Worm (Caenorhabditis elegans) whole organism, L4 larva: ENCODE results near the gene C36A4.4.

Source experiments
- D1046.2 ChIP-seq: fragments of 200-800 bp; sonication (Bioruptor generic); IDR thresholded peaks from 2 replicates; pipeline ENCODE4 v1.3.6; 2022; ENCODE audit warnings: missing genetic modification characterization, missing compliant biosample characterization
- F26F4.8 ChIP-seq: fragments of 200-800 bp; sonication (Bioruptor generic); conservative IDR thresholded peaks from 2 replicates; pipeline ENCODE4 v1.3.6; 2022; ENCODE audit warnings: missing genetic modification characterization, missing compliant biosample characterization
- F37D6.2 ChIP-seq: sonication (generic microtip); optimal IDR thresholded peaks from 2 replicates; lab custom pipeline; 2016; ENCODE audit warnings: mild to moderate bottlenecking, missing genetic modification characterization, missing compliant biosample characterization
- F49E8.2 ChIP-seq: sonication (generic microtip); optimal IDR thresholded peaks from 2 replicates; lab custom pipeline; 2016; ENCODE audit warnings: missing compliant biosample characterization, mild to moderate bottlenecking, missing genetic modification characterization, borderline replicate concordance
- R02D3.7 ChIP-seq: fragments of 150-350 bp; sonication (generic microtip); optimal IDR thresholded peaks from 3 replicates; lab custom pipeline; 2014; ENCODE audit warnings: missing biosample characterization, missing genetic modification characterization
- T26A8.4 ChIP-seq: fragments of 200-800 bp; sonication (Bioruptor generic); IDR thresholded peaks from 2 replicates; pipeline ENCODE4 v1.3.6; 2022; ENCODE audit warnings: missing genetic modification characterization, missing compliant biosample characterization
- Y105C5A.15 ChIP-seq: fragments of 200-800 bp; sonication (Bioruptor generic); IDR thresholded peaks from 2 replicates; pipeline ENCODE4 v1.3.6; 2022; ENCODE audit warnings: missing genetic modification characterization, missing compliant biosample characterization
- Y5F2A.4 ChIP-seq: fragments of 200-800 bp; sonication (Bioruptor generic); optimal IDR thresholded peaks from 2 replicates; lab custom pipeline; 2018; ENCODE audit warnings: mild to moderate bottlenecking, missing genetic modification characterization, missing compliant biosample characterization
- ZK337.2 ChIP-seq: fragments of 200-800 bp; sonication (Bioruptor generic); IDR thresholded peaks from 2 replicates; pipeline ENCODE4 v1.3.6; 2022; ENCODE audit warnings: missing genetic modification reagents, missing genetic modification characterization, missing compliant biosample characterization
- aha-1 ChIP-seq: fragments of 150-350 bp; peaks from one replicate; lab custom pipeline; 2014; ENCODE audit warnings: missing biosample characterization, missing genetic modification characterization
- aly-2 ChIP-seq: sonication (generic microtip); optimal IDR thresholded peaks from 2 replicates; lab custom pipeline; 2018; ENCODE audit warnings: missing biosample characterization, missing genetic modification characterization
- arid-1 ChIP-seq: fragments of 200-800 bp; sonication (Bioruptor generic); conservative IDR thresholded peaks from 2 replicates; pipeline ENCODE4 v1.3.6; 2022; ENCODE audit warnings: missing genetic modification reagents, missing genetic modification characterization, missing compliant biosample characterization
- ceh-20 ChIP-seq: fragments of 200-800 bp; sonication (Bioruptor generic); IDR thresholded peaks from 2 replicates; pipeline ENCODE4 v1.3.6; 2022; ENCODE audit warnings: missing genetic modification reagents, missing genetic modification characterization, missing compliant biosample characterization
- ceh-62 ChIP-seq: sonication (generic microtip); optimal IDR thresholded peaks from 2 replicates; lab custom pipeline; 2017; ENCODE audit warnings: missing biosample characterization, missing genetic modification characterization
- cey-2 ChIP-seq: sonication (generic microtip); optimal IDR thresholded peaks from 3 replicates; lab custom pipeline; 2017; ENCODE audit warnings: missing genetic modification characterization, mild to moderate bottlenecking, missing compliant biosample characterization, antibody characterized with exemption, borderline replicate concordance; ENCODE audit not compliant: insufficient read depth
- daf-8 ChIP-seq: fragments of 200-800 bp; sonication (Bioruptor generic); IDR thresholded peaks from 2 replicates; pipeline ENCODE4 v1.3.6; 2022; ENCODE audit warnings: missing genetic modification characterization, missing compliant biosample characterization
- dmd-8 ChIP-seq: fragments of 200-800 bp; sonication (Bioruptor generic); IDR thresholded peaks from 2 replicates; pipeline ENCODE4 v1.3.6; 2022; ENCODE audit warnings: missing genetic modification characterization, missing compliant biosample characterization
- dmd-9 ChIP-seq: fragments of 200-800 bp; sonication (Bioruptor generic); IDR thresholded peaks from 2 replicates; pipeline ENCODE4 v1.3.6; 2022; ENCODE audit warnings: missing genetic modification reagents, missing genetic modification characterization, missing compliant biosample characterization
- dpl-1 ChIP-seq: fragments of 150-350 bp; optimal IDR thresholded peaks from 2 replicates; lab custom pipeline; 2014; ENCODE audit warnings: missing biosample characterization, missing genetic modification reagents, missing genetic modification characterization
- egl-27 ChIP-seq: sonication (generic microtip); optimal IDR thresholded peaks from 3 replicates; lab custom pipeline; 2017; ENCODE audit warnings: missing biosample characterization, missing genetic modification reagents, missing genetic modification characterization
- egl-43 ChIP-seq: fragments of 200-800 bp; sonication (Bioruptor generic); IDR thresholded peaks from 2 replicates; pipeline ENCODE4 v1.3.6; 2022; ENCODE audit warnings: missing genetic modification reagents, missing genetic modification characterization, missing compliant biosample characterization
- gei-8 ChIP-seq: fragments of 200-800 bp; sonication (Bioruptor generic); optimal IDR thresholded peaks from 2 replicates; lab custom pipeline; 2018; ENCODE audit warnings: mild to moderate bottlenecking, missing genetic modification characterization, missing compliant biosample characterization
- hif-1 ChIP-seq, 2 experiments: sonication (generic microtip); optimal IDR thresholded peaks; 2 replicates each; lab custom pipeline; 2016 to 2017; ENCODE audit warnings: missing compliant biosample characterization in 2 of 2, missing genetic modification characterization in 2 of 2, missing genetic modification reagents in 2 of 2, missing genotype in 2 of 2, mild to moderate bottlenecking in 1 of 2
- hlh-11 ChIP-seq: fragments of 200-800 bp; sonication (Bioruptor generic); optimal IDR thresholded peaks from 2 replicates; lab custom pipeline; 2018; ENCODE audit warnings: mild to moderate bottlenecking, missing genetic modification characterization, missing compliant biosample characterization
- lin-13 ChIP-seq: fragments of 150-350 bp; optimal IDR thresholded peaks from 2 replicates; lab custom pipeline; 2014; ENCODE audit warnings: missing biosample characterization, missing genetic modification reagents, missing genetic modification characterization
- lin-38 ChIP-seq: fragments of 200-800 bp; sonication (Bioruptor generic); IDR thresholded peaks from 2 replicates; pipeline ENCODE4 v1.3.6; 2022; ENCODE audit warnings: missing genetic modification reagents, missing genetic modification characterization, missing compliant biosample characterization
- mep-1 ChIP-seq: fragments of 150-350 bp; sonication (generic microtip); optimal IDR thresholded peaks from 3 replicates; lab custom pipeline; 2014; ENCODE audit warnings: missing biosample characterization, missing genetic modification characterization
- mes-2 ChIP-seq: sonication (generic microtip); optimal IDR thresholded peaks from 2 replicates; lab custom pipeline; 2016; ENCODE audit warnings: missing genotype, mild to moderate bottlenecking, missing genetic modification characterization, missing compliant biosample characterization; ENCODE audit not compliant: poor library complexity, severe bottlenecking
- mxl-3 ChIP-seq: fragments of 200-800 bp; sonication (Bioruptor generic); optimal IDR thresholded peaks from 2 replicates; lab custom pipeline; 2018; ENCODE audit warnings: mild to moderate bottlenecking, missing genetic modification characterization, missing compliant biosample characterization
- nhr-237 ChIP-seq: sonication (generic microtip); optimal IDR thresholded peaks from 2 replicates; lab custom pipeline; 2017; ENCODE audit warnings: missing biosample characterization, missing genetic modification characterization
- nhr-41 ChIP-seq: fragments of 200-800 bp; sonication (Bioruptor generic); IDR thresholded peaks from 2 replicates; pipeline ENCODE4 v1.3.6; 2022; ENCODE audit warnings: missing genetic modification reagents, missing genetic modification characterization, missing compliant biosample characterization
- nhr-42 ChIP-seq: fragments of 200-800 bp; sonication (Bioruptor generic); IDR thresholded peaks from 2 replicates; pipeline ENCODE4 v1.3.6; 2022; ENCODE audit warnings: missing genetic modification characterization, missing compliant biosample characterization
- nhr-48 ChIP-seq: sonication (generic microtip); optimal IDR thresholded peaks from 2 replicates; lab custom pipeline; 2016; ENCODE audit warnings: mild to moderate bottlenecking, missing genetic modification characterization, missing compliant biosample characterization
- nhr-76 ChIP-seq: fragments of 150-350 bp; optimal IDR thresholded peaks from 2 replicates; lab custom pipeline; 2014; ENCODE audit warnings: missing biosample characterization, missing genetic modification characterization
- php-3 ChIP-seq: fragments of 200-800 bp; sonication (Bioruptor generic); IDR thresholded peaks from 2 replicates; pipeline ENCODE4 v1.3.6; 2022; ENCODE audit warnings: missing genetic modification reagents, missing genetic modification characterization, missing compliant biosample characterization
- pqm-1 ChIP-seq: sonication (generic microtip); optimal IDR thresholded peaks from 2 replicates; lab custom pipeline; 2017; ENCODE audit warnings: missing biosample characterization, missing genetic modification characterization
- rbr-2 ChIP-seq: sonication (generic microtip); optimal IDR thresholded peaks from 2 replicates; lab custom pipeline; 2016; ENCODE audit warnings: missing genotype, missing genetic modification characterization, missing compliant biosample characterization
- saeg-2 ChIP-seq: fragments of 200-800 bp; sonication (Bioruptor generic); IDR thresholded peaks from 2 replicates; pipeline ENCODE4 v1.3.6; 2022; ENCODE audit warnings: missing genetic modification reagents, missing genetic modification characterization, missing compliant biosample characterization
- sdz-12 ChIP-seq: fragments of 200-800 bp; sonication (Bioruptor generic); optimal IDR thresholded peaks from 2 replicates; lab custom pipeline; 2018; ENCODE audit warnings: mild to moderate bottlenecking, missing genetic modification characterization, missing compliant biosample characterization
- skn-1 ChIP-seq: fragments of 150-350 bp; optimal IDR thresholded peaks from 2 replicates; lab custom pipeline; 2014; ENCODE audit warnings: missing biosample characterization, missing genetic modification characterization
- snpc-4 ChIP-seq: fragments of 150-350 bp; optimal IDR thresholded peaks from 2 replicates; lab custom pipeline; 2014; ENCODE audit warnings: missing biosample characterization, missing genetic modification characterization
- spr-1 ChIP-seq: sonication (generic microtip); optimal IDR thresholded peaks from 2 replicates; lab custom pipeline; 2016; ENCODE audit warnings: mild to moderate bottlenecking, missing genetic modification characterization, missing compliant biosample characterization
- spr-3 ChIP-seq: fragments of 200-800 bp; sonication (Bioruptor generic); optimal IDR thresholded peaks from 2 replicates; lab custom pipeline; 2018; ENCODE audit warnings: mild to moderate bottlenecking, missing genetic modification characterization, missing compliant biosample characterization
- unc-130 ChIP-seq: sonication (generic microtip); optimal IDR thresholded peaks from 2 replicates; lab custom pipeline; 2016; ENCODE audit warnings: missing genetic modification reagents, missing genetic modification characterization, missing compliant biosample characterization
- unc-62 ChIP-seq, 3 experiments: fragments of 150-350 bp in 1 of 3; sonication (generic microtip); optimal IDR thresholded peaks in 2 of 3; peaks in 1 of 3; 1 replicate in 1 of 3; 2 replicates in 2 of 3; lab custom pipeline; 2014 to 2017; ENCODE audit warnings: missing biosample characterization in 3 of 3, missing genetic modification characterization in 3 of 3, missing genetic modification reagents in 3 of 3, missing genotype in 1 of 3
- vab-7 ChIP-seq: fragments of 200-800 bp; sonication (Bioruptor generic); IDR thresholded peaks from 2 replicates; pipeline ENCODE4 v1.3.6; 2022; ENCODE audit warnings: missing genetic modification reagents, missing genetic modification characterization, missing compliant biosample characterization
- zag-1 ChIP-seq: fragments of 150-350 bp; optimal IDR thresholded peaks from 2 replicates; lab custom pipeline; 2014; ENCODE audit warnings: missing biosample characterization, missing genetic modification characterization
- zfp-3 ChIP-seq: fragments of 200-800 bp; sonication (Bioruptor generic); conservative IDR thresholded peaks from 2 replicates; pipeline ENCODE4 v1.3.6; 2022; ENCODE audit warnings: missing genetic modification reagents, missing genetic modification characterization, missing compliant biosample characterization
- zip-2 ChIP-seq: fragments of 150-350 bp; optimal IDR thresholded peaks from 2 replicates; lab custom pipeline; 2014; ENCODE audit warnings: missing biosample characterization, missing genetic modification characterization
- ztf-11 ChIP-seq: fragments of 150-350 bp; optimal IDR thresholded peaks from 2 replicates; lab custom pipeline; 2014; ENCODE audit warnings: missing biosample characterization, missing genetic modification characterization
- ztf-7 ChIP-seq: fragments of 150-350 bp; optimal IDR thresholded peaks from 2 replicates; lab custom pipeline; 2014; ENCODE audit warnings: missing biosample characterization, missing genetic modification characterization

The C36A4.4 gene

ce11 chrIII:3862918-3863385 lies 19.5 kb upstream of the C36A4.4 start, which contains the start of gene brc-1 (continued):
- TF ChIP-seq ceh-62 (no peak), zip-2 (tag; lab: Kevin White, UChicago) (no peak), pqm-1 (tag; lab: Kevin White, UChicago) (peak; percentile 35), saeg-2 (GFP tag; lab: Robert Waterston, UW) (0 out of 2 replicates have a peak, but pooled peaks have one; percentile 8), Y5F2A.4 (GFP tag; lab: Kevin White, UChicago) (no peak), dpl-1 (peak; percentile 93), unc-62 (GFP tag; optimal IDR thresholded peaks at IDR 0.05 in 1 of 2; lab: Kevin White, UChicago) (no peak), unc-62 (tag; optimal IDR thresholded peaks at IDR 0.05; lab: Kevin White, UChicago) (no peak), spr-3 (peak; percentile 30), unc-130 (no peak), Y105C5A.15 (GFP tag; lab: Robert Waterston, UW) (no peak), egl-27 (tag; lab: Kevin White, UChicago) (no peak), hlh-11 (peak; percentile 92), vab-7 (peak; percentile 61; the same call in 1 of the 2 replicates), R02D3.7 (no peak), F26F4.8 (no peak), arid-1 (GFP tag; lab: Robert Waterston, UW) (0 out of 2 replicates have a peak, but pooled peaks have one; percentile 45), dmd-9 (GFP tag; lab: Robert Waterston, UW) (peak; percentile 75), nhr-42 (GFP tag; lab: Robert Waterston, UW) (peak; percentile 21; the same call in 1 of the 2 replicates), aha-1 (tag; lab: Kevin White, UChicago) (peak; percentile 97), daf-8 (GFP tag; lab: Robert Waterston, UW) (no peak), skn-1 (tag; lab: Kevin White, UChicago) (no peak), egl-43 (GFP tag; lab: Robert Waterston, UW) (peak; percentile 85), lin-38 (GFP tag; lab: Robert Waterston, UW) (peak; percentile 97), ztf-11 (no peak), zag-1 (tag; lab: Kevin White, UChicago) (no peak), sdz-12 (no peak), nhr-76 (no peak), ztf-7 (tag; lab: Kevin White, UChicago) (peak; percentile 1), hif-1 (tag; optimal IDR thresholded peaks at IDR 0.05; lab: Kevin White, UChicago) (peak; percentile 33 to 90), zfp-3 (GFP tag; lab: Robert Waterston, UW) (peak; percentile 35; the same call in 1 of the 2 replicates), ZK337.2 (GFP tag; lab: Robert Waterston, UW) (no peak), cey-2 (tag; lab: Kevin White, UChicago) (no peak), nhr-237 (peak; percentile 53), nhr-48 (peak; percentile 62), aly-2 (no peak), F49E8.2 (tag; lab: Kevin White, UChicago) (no peak), gei-8 (GFP tag; lab: Kevin White, UChicago) (no peak), snpc-4 (peak; percentile 33), F37D6.2 (peak; percentile 69), D1046.2 (GFP tag; lab: Robert Waterston, UW) (peak; percentile 73; the same call in 1 of the 2 replicates), T26A8.4 (GFP tag; lab: Robert Waterston, UW) (peak; percentile 72), lin-13 (GFP tag; lab: Kevin White, UChicago) (peak; percentile 77), dmd-8 (no peak; the same call in 1 of the 2 replicates), mes-2 (peak; percentile 87), mep-1 (tag; lab: Kevin White, UChicago) (peak; percentile 95), mxl-3 (peak; percentile 59), spr-1 (peak; percentile 15), nhr-41 (GFP tag; lab: Robert Waterston, UW) (no peak), ceh-20 (GFP tag; lab: Robert Waterston, UW) (peak; percentile 83), php-3 (no peak), rbr-2 (peak; percentile 89)
